Fruit fly (Drosophila melanogaster): ENCODE results near the gene CG10853.

The CG10853 gene

DNA sequence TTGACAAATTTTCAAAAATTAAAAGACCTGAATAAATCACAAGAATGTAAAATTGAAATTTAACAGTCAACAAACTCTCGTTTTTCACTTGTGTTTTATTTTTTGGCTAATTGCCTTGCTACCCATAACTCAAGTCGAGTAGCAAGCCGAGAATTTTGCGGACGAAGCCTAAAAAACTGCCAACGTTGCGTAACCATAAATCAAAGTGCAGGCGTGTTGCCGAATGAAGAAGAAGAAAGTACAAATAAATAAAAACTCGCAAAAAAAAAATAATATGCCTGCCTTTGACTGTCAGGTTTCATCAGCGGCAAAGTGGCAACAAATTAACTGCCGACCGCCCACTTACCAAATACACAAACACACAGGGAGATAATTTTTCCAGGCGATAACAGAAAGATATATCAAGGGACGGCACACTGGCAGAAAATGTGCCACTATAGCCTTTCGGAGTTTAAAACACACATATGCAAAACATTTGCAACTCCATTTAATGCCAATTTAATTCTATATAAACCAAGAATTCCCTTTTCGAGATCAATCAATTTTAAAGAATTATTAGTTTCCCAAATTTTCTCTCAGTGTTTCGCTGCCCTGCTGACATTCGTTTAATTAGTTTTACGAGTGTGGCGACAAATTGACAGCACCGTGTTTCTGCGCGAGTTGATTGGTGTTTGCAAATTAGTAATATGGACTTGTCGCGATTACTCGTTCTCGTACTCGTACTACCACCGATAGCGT lies 19.3 kb upstream of the CG10853 start (continued):
- TF ChIP-seq Adf1 (GFP tag; IDR thresholded peaks at IDR 0.05) (peak; percentile 81), CG8944 (GFP tag; optimal IDR thresholded peaks at IDR 0.05) (peak; percentile 86), CG12299 (tag; optimal IDR thresholded peaks at IDR 0.05) (peak; percentile 70), sd (tag; optimal IDR thresholded peaks at IDR 0.05) (peak; percentile 53), dati (GFP tag; IDR thresholded peaks at IDR 0.05) (peak; percentile 47; the same call in 1 of the 2 replicates), trem (tag; optimal IDR thresholded peaks at IDR 0.05) (no peak), ERR (GFP tag; optimal IDR thresholded peaks at IDR 0.05) (peak; percentile 84), inv (GFP tag; IDR thresholded peaks at IDR 0.05; ENCODE audit: partially characterized antibody) (no peak), Dek (tag; optimal IDR thresholded peaks at IDR 0.05) (peak; percentile 91), bsh (GFP tag; optimal IDR thresholded peaks at IDR 0.05) (peak in 1 of 2 experiments; percentile 81), Eip74EF (GFP tag; optimal IDR thresholded peaks at IDR 0.05) (peak in 1 of 2 experiments; percentile 37), Antp (GFP tag; optimal IDR thresholded peaks at IDR 0.05) (peak; percentile 79), CG31224 (GFP tag; IDR thresholded peaks at IDR 0.05) (peak; percentile 87), CG11560 (tag; IDR thresholded peaks at IDR 0.05) (peak; percentile 59; the same call in 1 of the 3 replicates), sisA (GFP tag; IDR thresholded peaks at IDR 0.05) (peak; percentile 87), CG6254 (GFP tag; optimal IDR thresholded peaks at IDR 0.05) (peak; percentile 47), CG6813 (GFP tag; optimal IDR thresholded peaks at IDR 0.05) (peak; percentile 77), schlank (tag; optimal IDR thresholded peaks at IDR 0.05) (peak; percentile 85), kay (GFP tag; optimal IDR thresholded peaks at IDR 0.05) (peak; percentile 36), Gug (GFP tag; IDR thresholded peaks at IDR 0.05) (peak; percentile 81), vvl (GFP tag; IDR thresholded peaks at IDR 0.05) (peak; percentile 91), HmgD (GFP tag; optimal IDR thresholded peaks at IDR 0.05) (peak; percentile 18), CG13424 (tag; optimal IDR thresholded peaks at IDR 0.05) (peak; percentile 90), Hmx (GFP tag; optimal IDR thresholded peaks at IDR 0.05) (peak; percentile 57), mirr (GFP tag; optimal IDR thresholded peaks at IDR 0.05) (peak; percentile 93), CG30403 (GFP tag; optimal IDR thresholded peaks at IDR 0.05) (peak; percentile 85), NfI (GFP tag; optimal IDR thresholded peaks at IDR 0.05) (peak; percentile 92), CG12659 (GFP tag; optimal IDR thresholded peaks at IDR 0.05) (peak; percentile 94), ro (GFP tag; IDR thresholded peaks at IDR 0.05) (peak; percentile 40), tap (tag; optimal IDR thresholded peaks at IDR 0.05) (peak; percentile 81), Xrp1 (GFP tag; IDR thresholded peaks at IDR 0.05) (peak; percentile 84), CG12769 (tag; optimal IDR thresholded peaks at IDR 0.05) (peak; percentile 97), toy (GFP tag; IDR thresholded peaks at IDR 0.05) (peak; percentile 78), ash1 (GFP tag; optimal IDR thresholded peaks at IDR 0.05) (peak; percentile 9), CG3726 (GFP tag; IDR thresholded peaks at IDR 0.05) (peak; percentile 76; the same call in 2 of the 3 replicates), dimm (GFP tag; IDR thresholded peaks at IDR 0.05) (peak; percentile 47; the same call in 1 of the 2 replicates), CG15601 (tag; optimal IDR thresholded peaks at IDR 0.05) (peak; percentile 58), Hr39 (optimal IDR thresholded peaks at IDR 0.05) (no peak), fd64A (GFP tag; optimal IDR thresholded peaks at IDR 0.05) (no peak), CG8924 (tag; optimal IDR thresholded peaks at IDR 0.05) (peak; percentile 88), chn (GFP tag; optimal IDR thresholded peaks at IDR 0.05) (peak; percentile 84), lola (GFP tag; optimal IDR thresholded peaks at IDR 0.05) (no peak), sug (tag; optimal IDR thresholded peaks at IDR 0.05) (peak; percentile 86), CG34224 (GFP tag; IDR thresholded peaks at IDR 0.05; ENCODE audit: partially characterized antibody) (no peak), CG15514 (GFP tag; optimal IDR thresholded peaks at IDR 0.05) (peak; percentile 83), CG9797 (GFP tag; optimal IDR thresholded peaks at IDR 0.05) (no peak), disco-r (GFP tag; optimal IDR thresholded peaks at IDR 0.05) (peak; percentile 67), Blimp-1 (GFP tag; optimal IDR thresholded peaks at IDR 0.05) (no peak)
